Worm (Caenorhabditis elegans): ENCODE measurements around the gene unc-69.

The unc-69 gene

ce11 chrIII:10293362-10293761 is 25.4 kb upstream of the unc-69 start:
- TF ChIP-seq ceh-16 (tag; optimal IDR thresholded peaks at IDR 0.05), result no peak

ce11 chrIII:10293946-10294345 is 24.8 kb upstream of the unc-69 start:
- TF ChIP-seq elt-3 (tag; optimal IDR thresholded peaks at IDR 0.05) (no peak), nhr-11 (tag; optimal IDR thresholded peaks at IDR 0.05) (no peak)

- no peak for TF ChIP-seq lin-13 (GFP tag; optimal IDR thresholded peaks at IDR 0.05)
- TF ChIP-seq sma-9 (GFP tag; optimal IDR thresholded peaks at IDR 0.05), result no peak
- no peak for TF ChIP-seq sma-9 (tag; optimal IDR thresholded peaks at IDR 0.05)
- no peak for TF ChIP-seq fos-1 (tag; optimal IDR thresholded peaks at IDR 0.05)
- TF ChIP-seq peb-1 (tag; optimal IDR thresholded peaks at IDR 0.05), result no peak
- TF ChIP-seq nhr-12 (tag; optimal IDR thresholded peaks at IDR 0.05), result no peak
- no peak for TF ChIP-seq sma-3 (GFP tag; optimal IDR thresholded peaks at IDR 0.05)
- TF ChIP-seq ztf-11 (tag; optimal IDR thresholded peaks at IDR 0.05), result no peak
Measured at ce11 chrIII:10294837-10295236, 23.9 kb upstream of the unc-69 start, which contains the start of gene vglu-2. Gene vglu-2, plus strand, starts transcription at chrIII:10295137.

- no peak for TF ChIP-seq sma-9 (GFP tag; optimal IDR thresholded peaks at IDR 0.05)
- TF ChIP-seq sma-9 (tag; optimal IDR thresholded peaks at IDR 0.05), result no peak
- TF ChIP-seq snpc-4 (tag; optimal IDR thresholded peaks at IDR 0.05), result peak; percentile 80
- TF ChIP-seq nhr-12 (tag; optimal IDR thresholded peaks at IDR 0.05), result no peak
- no peak for TF ChIP-seq F13H6.1 (tag; optimal IDR thresholded peaks at IDR 0.05)
- TF ChIP-seq nhr-25 (tag; optimal IDR thresholded peaks at IDR 0.05), result no peak
- TF ChIP-seq lsy-2 (tag; optimal IDR thresholded peaks at IDR 0.05), result no peak
Measured at ce11 chrIII:10296904-10297303, 21.8 kb upstream of the unc-69 start.

- TF ChIP-seq nhr-6 (tag; optimal IDR thresholded peaks at IDR 0.05) (no peak), unc-55 (GFP tag; optimal IDR thresholded peaks at IDR 0.05) (no peak), nhr-10 (tag; optimal IDR thresholded peaks at IDR 0.05) (no peak), nhr-11 (tag; optimal IDR thresholded peaks at IDR 0.05) (no peak), nhr-23 (tag; optimal IDR thresholded peaks at IDR 0.05) (no peak), ztf-4 (tag; optimal IDR thresholded peaks at IDR 0.05) (no peak), zag-1 (tag; optimal IDR thresholded peaks at IDR 0.05) (no peak), ZK546.5 (tag; optimal IDR thresholded peaks at IDR 0.05) (no peak), lsy-2 (tag; optimal IDR thresholded peaks at IDR 0.05) (no peak), snpc-4 (tag; optimal IDR thresholded peaks at IDR 0.05) (no peak), R02D3.7 (tag; optimal IDR thresholded peaks at IDR 0.05) (no peak), lin-39 (tag; optimal IDR thresholded peaks at IDR 0.05) (no peak), C34F6.9 (tag; optimal IDR thresholded peaks at IDR 0.05) (no peak), mab-5 (tag; optimal IDR thresholded peaks at IDR 0.05) (no peak), F13H6.1 (tag; optimal IDR thresholded peaks at IDR 0.05) (no peak)
Measured at ce11 chrIII:10300078-10300477, 18.7 kb upstream of the unc-69 start, which contains the start of gene vglu-3. Gene vglu-3, plus strand, starts transcription at chrIII:10300378.

DNA sequence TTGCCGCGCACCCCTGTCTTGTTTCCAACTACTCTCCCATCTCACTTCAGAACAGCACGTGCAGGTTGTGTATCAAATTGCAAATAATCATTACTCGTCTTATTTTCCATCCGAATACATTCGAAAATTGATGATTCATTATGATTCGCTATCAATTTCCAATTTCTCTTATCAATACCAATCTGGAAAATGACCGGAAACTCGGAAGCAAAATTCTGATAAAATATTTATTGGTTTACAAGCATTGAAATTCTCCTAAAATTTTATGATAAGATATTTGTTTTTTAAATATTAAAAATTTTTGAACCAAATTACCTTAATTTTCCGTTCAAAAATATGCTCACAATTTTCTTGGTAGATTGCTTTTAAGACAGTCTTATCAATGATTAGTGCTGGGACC is 13.4 kb upstream of the unc-69 start:
- TF ChIP-seq nhr-237 (tag; optimal IDR thresholded peaks at IDR 0.05) (no peak), fos-1 (tag; optimal IDR thresholded peaks at IDR 0.05) (peak; percentile 94)

DNA sequence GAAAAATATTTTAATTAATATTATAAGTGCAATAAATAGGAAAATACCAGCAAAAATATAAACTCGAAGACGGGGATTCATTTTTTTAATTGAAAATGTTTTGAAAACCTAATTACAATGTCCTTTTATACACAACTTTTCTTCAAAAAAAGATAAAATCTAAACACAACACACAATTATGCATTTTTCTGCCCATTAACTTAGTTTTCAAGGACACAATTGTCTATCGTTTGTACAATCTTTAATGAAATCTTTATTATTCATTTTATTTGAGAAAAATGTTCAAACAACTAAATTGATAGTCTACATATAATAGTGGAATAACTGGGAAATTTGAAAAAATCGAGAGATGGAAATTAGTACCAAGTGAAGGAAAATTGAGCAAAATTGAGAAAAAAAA is 12.7 kb upstream of the unc-69 start, which contains the start of gene T07A5.1:
Gene T07A5.1 (minus strand): TSS at position 149 of the 400 bp plus-strand sequence.
- TF ChIP-seq ceh-16 (tag; optimal IDR thresholded peaks at IDR 0.05) (peak; percentile 90), zag-1 (tag; optimal IDR thresholded peaks at IDR 0.05) (no peak)

DNA sequence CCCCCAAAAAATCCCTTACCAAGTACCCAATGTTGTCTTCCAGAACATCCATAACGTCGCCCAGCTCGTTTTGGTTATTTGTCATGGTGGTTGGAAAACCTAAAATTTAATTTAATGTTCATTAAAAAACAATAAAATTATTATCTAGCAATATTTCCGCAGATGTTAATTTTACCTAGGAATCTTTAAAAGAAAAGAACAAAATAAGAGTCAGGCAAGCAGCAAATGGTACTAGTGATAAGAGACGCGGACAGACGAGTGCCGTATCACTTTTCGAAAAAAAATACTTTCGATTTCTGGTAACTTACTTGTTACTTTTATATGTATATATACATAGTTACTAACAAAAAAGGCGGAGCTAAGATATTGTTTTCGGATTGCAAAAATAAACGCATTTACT is 7.7 kb upstream of the unc-69 start, which contains the start of gene T07A5.7:
Gene T07A5.7 (minus strand): TSS at position 101 of the 400 bp plus-strand sequence.
- TF ChIP-seq lin-11 (tag; optimal IDR thresholded peaks at IDR 0.05), result no peak
- no peak for TF ChIP-seq mbf-1 (tag; optimal IDR thresholded peaks at IDR 0.05)
- TF ChIP-seq alr-1 (tag; optimal IDR thresholded peaks at IDR 0.05), result no peak
- no peak for TF ChIP-seq ama-1 (optimal IDR thresholded peaks at IDR 0.05)
- no peak for TF ChIP-seq F13H6.1 (tag; optimal IDR thresholded peaks at IDR 0.05)
- no peak for TF ChIP-seq lsy-2 (tag; optimal IDR thresholded peaks at IDR 0.05)
- TF ChIP-seq unc-55 (GFP tag; optimal IDR thresholded peaks at IDR 0.05), result no peak
- TF ChIP-seq blmp-1 (tag; optimal IDR thresholded peaks at IDR 0.05; ENCODE audit: insufficient read depth), result no peak
- TF ChIP-seq mab-5 (tag; optimal IDR thresholded peaks at IDR 0.05), result no peak
- TF ChIP-seq C34F6.9 (tag; optimal IDR thresholded peaks at IDR 0.05), result no peak
